Fruit fly (Drosophila melanogaster): Measurements from ENCODE around the gene CG46435.
A peak's percentile ranks its signal among the peaks of the same experiment; 100 is the strongest.

CG46435 gene

DNA sequence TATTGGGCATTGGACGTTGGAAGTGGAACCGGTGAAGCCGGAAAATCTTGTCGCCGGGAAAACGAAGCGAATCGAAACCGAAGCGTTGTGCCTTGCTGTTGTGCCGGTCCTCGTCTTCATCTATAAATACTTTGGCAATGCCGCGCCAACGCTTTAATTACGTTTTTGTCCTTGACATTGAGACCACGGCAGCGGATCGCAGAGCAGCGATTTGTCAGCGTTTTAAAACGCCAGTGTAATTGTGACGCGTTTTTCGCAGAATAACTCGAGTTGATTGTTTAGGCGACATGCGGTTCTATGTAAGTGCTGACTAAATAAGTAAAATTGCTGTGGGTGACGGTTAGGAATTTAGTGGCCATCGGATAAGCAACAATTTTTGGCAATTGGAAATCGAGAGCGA, 23.8 kb upstream of the CG46435 start:
- TF ChIP-seq bcd (GFP tag; optimal IDR thresholded peaks at IDR 0.05) (no peak), repo (GFP tag; optimal IDR thresholded peaks at IDR 0.05) (no peak), CG8359 (GFP tag; optimal IDR thresholded peaks at IDR 0.05; ENCODE audit: borderline replicate concordance) (peak; percentile 93), cas (GFP tag; IDR thresholded peaks at IDR 0.05) (no peak), Mes4 (GFP tag; optimal IDR thresholded peaks at IDR 0.05) (no peak), CG30431 (GFP tag; optimal IDR thresholded peaks at IDR 0.05) (no peak), CG5180 (GFP tag; optimal IDR thresholded peaks at IDR 0.05) (no peak), CG7372 (GFP tag; IDR thresholded peaks at IDR 0.05) (no peak)

- TF ChIP-seq CG6654 (GFP tag; optimal IDR thresholded peaks at IDR 0.05) (no peak), Fer3 (tag; optimal IDR thresholded peaks at IDR 0.05) (no peak), CG15269 (tag; optimal IDR thresholded peaks at IDR 0.05) (no peak), CG31224 (GFP tag; IDR thresholded peaks at IDR 0.05) (no peak), CG4424 (GFP tag; optimal IDR thresholded peaks at IDR 0.05) (no peak)
Measured at dm6 chr3L:19524690-19525089, 20.2 kb upstream of the CG46435 start.

- TF ChIP-seq CG8359 (GFP tag; optimal IDR thresholded peaks at IDR 0.05; ENCODE audit: borderline replicate concordance) (peak; percentile 96), CG16779 (GFP tag; IDR thresholded peaks at IDR 0.05) (no peak), CG6654 (GFP tag; optimal IDR thresholded peaks at IDR 0.05) (peak; percentile 54), CG1832 (GFP tag; optimal IDR thresholded peaks at IDR 0.05) (no peak), CG17186 (GFP tag; optimal IDR thresholded peaks at IDR 0.05) (no peak), wor (GFP tag; IDR thresholded peaks at IDR 0.05) (no peak)
Measured at dm6 chr3L:19525736-19526135, 19.2 kb upstream of the CG46435 start.

dm6 chr3L:19528547-19528946, 16.4 kb upstream of the CG46435 start:
- TF ChIP-seq CG8359 (GFP tag; optimal IDR thresholded peaks at IDR 0.05; ENCODE audit: borderline replicate concordance) (peak; percentile 91), Myb (GFP tag; optimal IDR thresholded peaks at IDR 0.05) (no peak), CG4404 (GFP tag; IDR thresholded peaks at IDR 0.05) (0 out of 2 replicates have a peak, but pooled peaks have one; percentile 6)

DNA sequence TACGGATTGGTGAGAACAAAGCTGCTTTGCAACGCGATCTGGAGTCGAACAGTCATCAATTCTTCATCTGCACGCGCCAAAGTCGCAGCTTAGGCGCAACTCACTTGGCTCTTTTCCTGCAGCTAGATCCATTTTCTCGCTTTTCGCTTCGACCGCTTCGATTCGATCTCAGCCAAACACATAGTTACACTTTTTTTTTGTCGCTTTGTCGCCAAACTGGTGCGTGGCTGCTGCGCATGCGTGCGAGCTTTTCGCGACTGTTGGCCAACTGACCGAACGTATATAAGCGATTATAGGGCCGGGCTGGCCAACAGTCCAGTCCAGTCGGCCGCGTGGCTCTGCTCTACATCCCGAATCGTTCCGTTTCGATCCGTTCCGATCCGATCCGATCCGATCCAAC, 12.5 kb upstream of the CG46435 start, which contains the start of gene Cpr76Bd:
TSS of gene Cpr76Bd (plus strand) at position 301 of the 400 bp plus-strand sequence.
- TF ChIP-seq tio (GFP tag; optimal IDR thresholded peaks at IDR 0.05): no peak
- no peak for TF ChIP-seq CG11560 (tag; IDR thresholded peaks at IDR 0.05)
- TF ChIP-seq Usf (GFP tag; optimal IDR thresholded peaks at IDR 0.05): no peak
- no peak for TF ChIP-seq CG9876 (GFP tag; optimal IDR thresholded peaks at IDR 0.05)
- TF ChIP-seq Spps (tag; optimal IDR thresholded peaks at IDR 0.05): no peak
- no peak for TF ChIP-seq pb (GFP tag; optimal IDR thresholded peaks at IDR 0.05)
- TF ChIP-seq CG16779 (GFP tag; IDR thresholded peaks at IDR 0.05): 0 out of 2 replicates have a peak, but pooled peaks have one; percentile 11
- TF ChIP-seq yki (optimal IDR thresholded peaks at IDR 0.05): no peak

DNA sequence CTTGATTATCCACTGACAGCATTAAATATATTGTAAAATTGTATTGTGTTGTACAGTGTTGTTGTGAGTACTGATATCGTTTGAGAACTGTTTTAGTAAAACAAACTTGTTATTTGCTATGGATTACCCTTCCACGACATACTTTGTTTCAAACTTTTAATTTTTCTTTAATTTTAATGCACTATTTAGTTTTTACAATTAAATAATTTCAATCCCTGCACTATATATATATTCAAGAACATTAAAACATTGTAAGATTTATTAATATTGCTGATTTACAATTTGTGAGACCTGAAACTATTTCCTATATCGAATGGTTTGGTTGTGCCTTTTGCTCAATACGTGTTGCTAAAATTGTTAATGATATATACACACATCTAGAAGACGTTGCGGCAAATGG, 805 bp upstream of the CG46435 start, which contains the start of the genes CG46434 and Dred:
TSS of gene CG46434 (minus strand) at position 101 of the 400 bp plus-strand sequence.
TSS of gene Dred (minus strand) at position 101 of the 400 bp plus-strand sequence.
- TF ChIP-seq Vsx1 (GFP tag; optimal IDR thresholded peaks at IDR 0.05): no peak
- TF ChIP-seq Hr39 (optimal IDR thresholded peaks at IDR 0.05): no peak
- TF ChIP-seq ab (GFP tag; optimal IDR thresholded peaks at IDR 0.05): no peak
- TF ChIP-seq ranshi (GFP tag; IDR thresholded peaks at IDR 0.05): no peak
- no peak for TF ChIP-seq CG15011 (GFP tag; optimal IDR thresholded peaks at IDR 0.05)
- TF ChIP-seq jigr1 (GFP tag; IDR thresholded peaks at IDR 0.05): no peak
- no peak for TF ChIP-seq slou (GFP tag; optimal IDR thresholded peaks at IDR 0.05)
- TF ChIP-seq CG10274 (GFP tag; optimal IDR thresholded peaks at IDR 0.05): no peak
- no peak for TF ChIP-seq CG31224 (GFP tag; IDR thresholded peaks at IDR 0.05)
- TF ChIP-seq gro (GFP tag; optimal IDR thresholded peaks at IDR 0.05): no peak
- TF ChIP-seq Asciz (GFP tag; optimal IDR thresholded peaks at IDR 0.05): no peak
- no peak for TF ChIP-seq Kr (GFP tag; optimal IDR thresholded peaks at IDR 0.05)
- TF ChIP-seq Atf3 (GFP tag; optimal IDR thresholded peaks at IDR 0.05): no peak
- no peak for TF ChIP-seq CG18011 (GFP tag; optimal IDR thresholded peaks at IDR 0.05)
- TF ChIP-seq row (GFP tag; IDR thresholded peaks at IDR 0.05): no peak
- no peak for TF ChIP-seq CG33557 (GFP tag; optimal IDR thresholded peaks at IDR 0.05)
- no peak for TF ChIP-seq CG10147 (GFP tag; optimal IDR thresholded peaks at IDR 0.05)
- no peak for TF ChIP-seq Atf-2 (GFP tag; optimal IDR thresholded peaks at IDR 0.05)
- TF ChIP-seq crp (GFP tag; optimal IDR thresholded peaks at IDR 0.05): no peak

All from whole organism, embryonic.